Worm (Caenorhabditis elegans) whole organism, midembryonic: ENCODE data around the gene Y49F6B.20.

Source experiments
- T22C8.4 ChIP-seq: fragments of 200-800 bp; sonication (Bioruptor generic); IDR thresholded peaks from 2 replicates; pipeline ENCODE4 v1.3.6; 2022; ENCODE audit warnings: missing genetic modification characterization, missing compliant biosample characterization
- cog-1 ChIP-seq: sonication (generic microtip); optimal IDR thresholded peaks from 2 replicates; lab custom pipeline; 2016; ENCODE audit warnings: missing genetic modification characterization, missing compliant biosample characterization
- med-1 ChIP-seq: sonication (generic microtip); optimal IDR thresholded peaks from 2 replicates; lab custom pipeline; 2017; ENCODE audit warnings: missing genetic modification characterization, mild to moderate bottlenecking, missing compliant biosample characterization, antibody characterized with exemption, missing genetic modification reagents; ENCODE audit not compliant: insufficient read depth
- ref-1 ChIP-seq: fragments of 200-800 bp; sonication (Bioruptor generic); conservative IDR thresholded peaks from 2 replicates; pipeline ENCODE4 v1.3.6; 2022; ENCODE audit warnings: missing genetic modification reagents, missing genetic modification characterization, missing compliant biosample characterization
- tab-1 ChIP-seq: fragments of 200-800 bp; sonication (Bioruptor generic); IDR thresholded peaks from 2 replicates; pipeline ENCODE4 v1.3.6; 2022; ENCODE audit warnings: missing genetic modification characterization, missing compliant biosample characterization
- ztf-23 ChIP-seq: fragments of 200-800 bp; sonication (Bioruptor generic); IDR thresholded peaks from 2 replicates; pipeline ENCODE4 v1.3.6; 2022; ENCODE audit warnings: missing genetic modification reagents, missing genetic modification characterization, missing compliant biosample characterization

- no peak for TF ChIP-seq med-1 (GFP tag; lab: Kevin White, UChicago)
- no peak for TF ChIP-seq ref-1 (GFP tag; lab: Robert Waterston, UW)
- TF ChIP-seq tab-1 = no peak
- no peak for TF ChIP-seq cog-1
- no peak for TF ChIP-seq ztf-23 (GFP tag; lab: Robert Waterston, UW)
- TF ChIP-seq T22C8.4 (GFP tag; lab: Robert Waterston, UW) = no peak
Observed at ce11 chrII:3477171-3477570, 6.7 kb upstream of the Y49F6B.20 start, which contains the start of gene fbxb-104.
